Worm (Caenorhabditis elegans) whole organism, L2 larva: ENCODE results near the gene srw-127.

Experiments
- C34F6.9 ChIP-seq: fragments of 150-350 bp; optimal IDR thresholded peaks from 2 replicates; lab custom pipeline; 2014; ENCODE audit warnings: missing biosample characterization, missing genetic modification characterization
- F13H6.1 ChIP-seq: sonication (generic microtip); optimal IDR thresholded peaks from 2 replicates; lab custom pipeline; 2016; ENCODE audit warnings: missing genetic modification characterization, missing compliant biosample characterization
- R02D3.7 ChIP-seq: fragments of 150-350 bp; optimal IDR thresholded peaks from 2 replicates; lab custom pipeline; 2014; ENCODE audit warnings: missing biosample characterization, missing genetic modification characterization
- Y55F3AM.14 ChIP-seq: fragments of 200-800 bp; sonication (Bioruptor generic); optimal IDR thresholded peaks from 2 replicates; lab custom pipeline; 2018; ENCODE audit warnings: mild to moderate bottlenecking, missing genetic modification characterization, missing compliant biosample characterization
- ZK546.5 ChIP-seq: sonication (generic microtip); optimal IDR thresholded peaks from 2 replicates; lab custom pipeline; 2017; ENCODE audit warnings: missing biosample characterization, missing genetic modification characterization
- alr-1 ChIP-seq: fragments of 150-350 bp; optimal IDR thresholded peaks from 2 replicates; lab custom pipeline; 2014; ENCODE audit warnings: missing biosample characterization, missing genetic modification characterization
- ama-1 ChIP-seq: fragments of 150-350 bp; optimal IDR thresholded peaks from 2 replicates; lab custom pipeline; 2018; ENCODE audit warnings: inconsistent platforms
- blmp-1 ChIP-seq: sonication (generic microtip); optimal IDR thresholded peaks from 2 replicates; lab custom pipeline; 2017; ENCODE audit warnings: missing genetic modification characterization, mild to moderate bottlenecking, missing compliant biosample characterization, antibody characterized with exemption, moderate library complexity; ENCODE audit not compliant: insufficient read depth
- ceh-16 ChIP-seq: fragments of 150-350 bp; optimal IDR thresholded peaks from 2 replicates; lab custom pipeline; 2014; ENCODE audit warnings: missing biosample characterization, missing genetic modification characterization
- crh-2 ChIP-seq: sonication (generic microtip); optimal IDR thresholded peaks from 2 replicates; lab custom pipeline; 2017; ENCODE audit warnings: missing biosample characterization, missing genetic modification characterization
- dmd-4 ChIP-seq: sonication (generic microtip); optimal IDR thresholded peaks from 2 replicates; lab custom pipeline; 2017; ENCODE audit warnings: missing biosample characterization, missing genetic modification characterization
- egl-27 ChIP-seq: sonication (generic microtip); optimal IDR thresholded peaks from 3 replicates; lab custom pipeline; 2017; ENCODE audit warnings: missing biosample characterization, missing genetic modification reagents, missing genetic modification characterization
- elt-1 ChIP-seq: fragments of 150-350 bp; optimal IDR thresholded peaks from 2 replicates; lab custom pipeline; 2014; ENCODE audit warnings: missing biosample characterization, missing genetic modification characterization
- elt-3 ChIP-seq: sonication (generic microtip); optimal IDR thresholded peaks from 2 replicates; lab custom pipeline; 2017; ENCODE audit warnings: missing biosample characterization, missing genetic modification characterization
- fos-1 ChIP-seq: fragments of 150-350 bp; optimal IDR thresholded peaks from 2 replicates; lab custom pipeline; 2014; ENCODE audit warnings: missing biosample characterization, missing genetic modification characterization
- gmeb-1 ChIP-seq: fragments of 150-350 bp; optimal IDR thresholded peaks from 2 replicates; lab custom pipeline; 2014; ENCODE audit warnings: missing biosample characterization, missing genetic modification characterization
- lin-13 ChIP-seq: fragments of 150-350 bp; optimal IDR thresholded peaks from 2 replicates; lab custom pipeline; 2014; ENCODE audit warnings: missing biosample characterization, missing genetic modification reagents, missing genetic modification characterization
- lsy-2 ChIP-seq, 2 experiments: fragments of 150-350 bp in 1 of 2; sonication (generic microtip) in 1 of 2; optimal IDR thresholded peaks; 2 replicates each; lab custom pipeline; 2014 to 2017; ENCODE audit warnings: missing biosample characterization in 2 of 2, missing genetic modification characterization in 2 of 2
- mab-5 ChIP-seq: fragments of 150-350 bp; optimal IDR thresholded peaks from 2 replicates; lab custom pipeline; 2014; ENCODE audit warnings: missing biosample characterization, missing genetic modification characterization
- mbf-1 ChIP-seq: sonication (generic microtip); optimal IDR thresholded peaks from 2 replicates; lab custom pipeline; 2017; ENCODE audit warnings: missing biosample characterization, missing genetic modification characterization
- mdl-1 ChIP-seq, 2 experiments: fragments of 150-350 bp in 1 of 2; sonication (generic microtip) in 1 of 2; optimal IDR thresholded peaks; 2 replicates each; lab custom pipeline; 2017; ENCODE audit warnings: missing biosample characterization in 2 of 2, missing genetic modification characterization in 2 of 2
- nhr-10 ChIP-seq: sonication (generic microtip); optimal IDR thresholded peaks from 2 replicates; lab custom pipeline; 2017; ENCODE audit warnings: missing biosample characterization, missing genetic modification characterization
- nhr-12 ChIP-seq: fragments of 150-350 bp; optimal IDR thresholded peaks from 2 replicates; lab custom pipeline; 2014; ENCODE audit warnings: missing biosample characterization, missing genetic modification characterization
- nhr-129 ChIP-seq: fragments of 150-350 bp; optimal IDR thresholded peaks from 2 replicates; lab custom pipeline; 2014; ENCODE audit warnings: missing biosample characterization, missing genetic modification characterization
- nhr-21 ChIP-seq: fragments of 150-350 bp; optimal IDR thresholded peaks from 2 replicates; lab custom pipeline; 2014; ENCODE audit warnings: missing biosample characterization, missing genetic modification characterization
- nhr-23 ChIP-seq: fragments of 150-350 bp; optimal IDR thresholded peaks from 2 replicates; lab custom pipeline; 2014; ENCODE audit warnings: missing biosample characterization, missing genetic modification reagents, missing genetic modification characterization
- nhr-237 ChIP-seq: fragments of 150-350 bp; optimal IDR thresholded peaks from 2 replicates; lab custom pipeline; 2014; ENCODE audit warnings: missing biosample characterization, missing genetic modification characterization
- nhr-25 ChIP-seq: fragments of 150-350 bp; sonication (generic microtip); optimal IDR thresholded peaks from 3 replicates; lab custom pipeline; 2014; ENCODE audit warnings: missing biosample characterization, missing genetic modification characterization
- nhr-6 ChIP-seq: fragments of 150-350 bp; optimal IDR thresholded peaks from 2 replicates; lab custom pipeline; 2014; ENCODE audit warnings: missing biosample characterization, missing genetic modification characterization
- peb-1 ChIP-seq: fragments of 150-350 bp; optimal IDR thresholded peaks from 2 replicates; lab custom pipeline; 2014; ENCODE audit warnings: missing biosample characterization, missing genetic modification characterization
- sem-4 ChIP-seq: fragments of 150-350 bp; optimal IDR thresholded peaks from 2 replicates; lab custom pipeline; 2014; ENCODE audit warnings: missing biosample characterization, missing genetic modification reagents, missing genetic modification characterization
- skn-1 ChIP-seq: sonication (generic microtip); optimal IDR thresholded peaks from 2 replicates; lab custom pipeline; 2017; ENCODE audit warnings: missing biosample characterization, missing genetic modification characterization
- sma-3 ChIP-seq: sonication (generic microtip); optimal IDR thresholded peaks from 2 replicates; lab custom pipeline; 2016; ENCODE audit warnings: missing genetic modification reagents, missing genetic modification characterization, missing compliant biosample characterization
- sma-9 ChIP-seq, 2 experiments: fragments of 150-350 bp in 1 of 2; sonication (generic microtip) in 1 of 2; optimal IDR thresholded peaks; 2 replicates each; lab custom pipeline; 2014 to 2016; ENCODE audit warnings: missing genetic modification characterization in 2 of 2, mild to moderate bottlenecking in 1 of 2, missing biosample characterization in 1 of 2, missing compliant biosample characterization in 1 of 2, missing genetic modification reagents in 1 of 2, moderate library complexity in 1 of 2
- snpc-4 ChIP-seq: fragments of 150-350 bp; optimal IDR thresholded peaks from 2 replicates; lab custom pipeline; 2014; ENCODE audit warnings: missing biosample characterization, missing genetic modification characterization
- unc-39 ChIP-seq: fragments of 150-350 bp; optimal IDR thresholded peaks from 2 replicates; lab custom pipeline; 2014; ENCODE audit warnings: missing biosample characterization, missing genetic modification characterization
- unc-62 ChIP-seq: fragments of 150-350 bp; optimal IDR thresholded peaks from 2 replicates; lab custom pipeline; 2014; ENCODE audit warnings: missing biosample characterization, missing genetic modification reagents, missing genetic modification characterization
- zag-1 ChIP-seq: fragments of 150-350 bp; optimal IDR thresholded peaks from 2 replicates; lab custom pipeline; 2014; ENCODE audit warnings: missing biosample characterization, missing genetic modification characterization
- ztf-1 ChIP-seq: fragments of 200-800 bp; sonication (Bioruptor generic); conservative IDR thresholded peaks from 2 replicates; pipeline ENCODE4 v1.3.6; 2022; ENCODE audit warnings: missing genetic modification characterization, missing compliant biosample characterization
- ztf-11 ChIP-seq: sonication (generic microtip); optimal IDR thresholded peaks from 2 replicates; lab custom pipeline; 2017; ENCODE audit warnings: missing biosample characterization, missing genetic modification characterization

Gene srw-127

ce11 chrV:6985943-6986342 is 26.8 kb upstream of the srw-127 start, which contains the start of gene nhr-163:
Gene nhr-163 (minus strand): TSS chrV:6986043.
- no peak for TF ChIP-seq peb-1 (tag; lab: Kevin White, UChicago)
- TF ChIP-seq nhr-23 (tag; lab: Kevin White, UChicago), result no peak
- TF ChIP-seq unc-39, result no peak
- TF ChIP-seq egl-27, result no peak
- no peak for TF ChIP-seq mab-5 (tag; lab: Kevin White, UChicago)
- TF ChIP-seq nhr-21 (tag; lab: Kevin White, UChicago), result no peak
- no peak for TF ChIP-seq R02D3.7
- no peak for TF ChIP-seq fos-1 (tag; lab: Kevin White, UChicago)
- TF ChIP-seq nhr-6, result no peak
- no peak for TF ChIP-seq ztf-11 (tag; lab: Kevin White, UChicago)
- TF ChIP-seq alr-1 (tag; lab: Kevin White, UChicago), result no peak
- no peak for TF ChIP-seq skn-1 (tag; lab: Kevin White, UChicago)
- TF ChIP-seq ztf-1, result no peak
- no peak for TF ChIP-seq dmd-4
- TF ChIP-seq mdl-1 (tag; optimal IDR thresholded peaks at IDR 0.05; lab: Kevin White, UChicago), result no peak
- TF ChIP-seq, all 48 proteins: peak for 0

DNA sequence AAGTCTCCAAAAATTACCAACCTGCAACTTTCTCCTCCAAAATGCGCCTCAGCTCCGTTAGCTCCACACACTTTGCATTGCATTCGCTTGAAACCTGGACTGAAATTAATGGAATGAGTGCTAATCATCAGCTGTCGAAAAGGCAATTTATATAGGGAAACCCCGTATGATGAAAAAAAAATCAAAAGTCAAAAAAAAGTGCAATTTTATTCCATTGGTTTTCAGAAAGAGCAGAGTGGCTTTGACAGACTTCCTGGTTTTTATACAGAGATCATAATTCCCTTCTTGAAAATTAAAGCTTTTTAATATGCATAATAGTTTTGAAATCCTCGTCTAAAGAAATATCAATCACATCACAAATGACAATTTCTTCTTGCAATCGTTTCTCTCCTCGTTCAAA is 25.0 kb upstream of the srw-127 start, which contains the start of gene nhr-139:
nhr-139 (minus strand) TSS at position 101 of the 400 bp plus-strand sequence.
- TF ChIP-seq lin-13 (GFP tag; lab: Kevin White, UChicago) (no peak), nhr-237 (tag; lab: Kevin White, UChicago) (no peak), fos-1 (tag; lab: Kevin White, UChicago) (no peak), ZK546.5 (no peak), egl-27 (no peak), unc-39 (no peak), gmeb-1 (no peak)

ce11 chrV:6989626-6990138 is 23.0 kb upstream of the srw-127 start, which contains the start of gene nhr-140:
Gene nhr-140 (minus strand): TSS chrV:6989676.
- TF ChIP-seq mbf-1 (tag; lab: Kevin White, UChicago) (no peak), alr-1 (tag; lab: Kevin White, UChicago) (no peak), nhr-21 (tag; lab: Kevin White, UChicago) (no peak), sem-4 (tag; lab: Kevin White, UChicago) (no peak), lsy-2 (tag; optimal IDR thresholded peaks at IDR 0.05; lab: Kevin White, UChicago) (no peak)

- TF ChIP-seq ZK546.5 (no peak), nhr-23 (tag; lab: Kevin White, UChicago) (no peak), unc-62 (no peak), nhr-21 (tag; lab: Kevin White, UChicago) (no peak), egl-27 (no peak), nhr-6 (no peak), gmeb-1 (no peak), nhr-12 (tag; lab: Kevin White, UChicago) (no peak), sma-3 (GFP tag; lab: Kevin White, UChicago) (no peak), snpc-4 (tag; lab: Kevin White, UChicago) (no peak), R02D3.7 (no peak), sma-9 (GFP tag; optimal IDR thresholded peaks at IDR 0.05; lab: Kevin White, UChicago) (no peak), sma-9 (tag; optimal IDR thresholded peaks at IDR 0.05; lab: Kevin White, UChicago) (no peak), zag-1 (tag; lab: Kevin White, UChicago) (no peak), fos-1 (tag; lab: Kevin White, UChicago) (no peak), elt-1 (tag; lab: Kevin White, UChicago) (no peak), C34F6.9 (tag; lab: Kevin White, UChicago) (no peak)
These were observed 20.9 kb upstream of the srw-127 start, which contains the start of gene nhr-162 for ce11 chrV:6991771-6992170. Gene nhr-162 (minus strand): TSS chrV:6991871.

DNA sequence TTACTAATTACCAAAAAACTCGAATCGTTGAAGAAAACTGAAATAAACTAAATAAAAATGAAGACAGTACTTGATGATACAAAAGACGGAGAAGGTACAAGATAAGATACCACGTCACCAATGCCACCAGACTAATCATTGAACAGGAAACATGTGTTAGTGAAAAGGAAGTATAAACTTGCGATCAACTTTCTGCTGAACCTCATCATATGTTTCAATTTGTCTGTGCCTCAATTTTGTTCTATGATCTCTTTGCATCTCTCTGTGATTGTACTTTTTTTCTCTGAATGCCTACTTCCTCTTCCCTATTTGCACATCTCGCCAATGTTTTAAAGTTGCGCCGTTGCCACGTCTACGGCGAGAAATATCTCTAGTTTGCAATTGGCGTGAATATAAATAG is 18.7 kb upstream of the srw-127 start:
- TF ChIP-seq ceh-16 (tag; lab: Kevin White, UChicago), result no peak
- no peak for TF ChIP-seq nhr-23 (tag; lab: Kevin White, UChicago)
- TF ChIP-seq sma-9 (GFP tag; optimal IDR thresholded peaks at IDR 0.05; lab: Kevin White, UChicago), result peak; percentile 96
- no peak for TF ChIP-seq sma-9 (tag; optimal IDR thresholded peaks at IDR 0.05; lab: Kevin White, UChicago)
- TF ChIP-seq alr-1 (tag; lab: Kevin White, UChicago), result no peak
- peak; percentile 63 for TF ChIP-seq F13H6.1 (tag; lab: Kevin White, UChicago)
- no peak for TF ChIP-seq ama-1 (lab: Kevin White, UChicago)
- TF ChIP-seq ztf-1, result no peak
- peak; percentile 42 for TF ChIP-seq egl-27
- peak; percentile 17 for TF ChIP-seq sem-4 (tag; lab: Kevin White, UChicago)
- peak; percentile 65 for TF ChIP-seq sma-3 (GFP tag; lab: Kevin White, UChicago)
- TF ChIP-seq nhr-129 (tag; lab: Kevin White, UChicago), result peak; percentile 76
- TF ChIP-seq peb-1 (tag; lab: Kevin White, UChicago), result no peak
- TF ChIP-seq ZK546.5, result no peak
- peak; percentile 46 for TF ChIP-seq nhr-25 (tag; lab: Kevin White, UChicago)
- no peak for TF ChIP-seq elt-3
- TF ChIP-seq nhr-10, result no peak
- peak; percentile 47 for TF ChIP-seq skn-1 (tag; lab: Kevin White, UChicago)
- peak; percentile 37 for TF ChIP-seq nhr-6
- TF ChIP-seq nhr-12 (tag; lab: Kevin White, UChicago), result no peak
- peak; percentile 12 for TF ChIP-seq gmeb-1
- peak in 1 of 2 experiments; percentile 36 for TF ChIP-seq lsy-2 (tag; optimal IDR thresholded peaks at IDR 0.05; lab: Kevin White, UChicago)
- TF ChIP-seq nhr-21 (tag; lab: Kevin White, UChicago), result peak; percentile 84
- TF ChIP-seq fos-1 (tag; lab: Kevin White, UChicago), result peak; percentile 60
- TF ChIP-seq unc-39, result no peak
- TF ChIP-seq Y55F3AM.14 (GFP tag; lab: Kevin White, UChicago), result no peak
- TF ChIP-seq crh-2 (tag; lab: Kevin White, UChicago), result peak; percentile 86
- peak; percentile 93 for TF ChIP-seq blmp-1 (tag; lab: Kevin White, UChicago)
